Worm (Caenorhabditis elegans): ENCODE results near the gene B0334.20.

B0334.20 gene

ce11 chrII:11455140-11455539 lies 45.1 kb downstream of the B0334.20 start:
- TF ChIP-seq ceh-22 (tag; optimal IDR thresholded peaks at IDR 0.05) (no peak), unc-86 (tag; optimal IDR thresholded peaks at IDR 0.05) (no peak), odd-2 (tag; optimal IDR thresholded peaks at IDR 0.05) (no peak), C08G9.2 (tag; optimal IDR thresholded peaks at IDR 0.05) (no peak), unc-42 (tag; optimal IDR thresholded peaks at IDR 0.05) (no peak), eyg-1 (tag; optimal IDR thresholded peaks at IDR 0.05) (no peak), ets-4 (tag; optimal IDR thresholded peaks at IDR 0.05) (no peak), ceh-48 (tag; optimal IDR thresholded peaks at IDR 0.05) (no peak), sox-4 (tag; optimal IDR thresholded peaks at IDR 0.05) (no peak), K02D7.2 (tag; optimal IDR thresholded peaks at IDR 0.05) (no peak), tbx-7 (tag; optimal IDR thresholded peaks at IDR 0.05) (no peak), nhr-11 (tag; optimal IDR thresholded peaks at IDR 0.05) (no peak), pqm-1 (tag; optimal IDR thresholded peaks at IDR 0.05) (no peak), ceh-34 (tag; optimal IDR thresholded peaks at IDR 0.05) (no peak), ceh-31 (tag; optimal IDR thresholded peaks at IDR 0.05) (no peak), pag-3 (tag; optimal IDR thresholded peaks at IDR 0.05; ENCODE audit: borderline replicate concordance) (no peak), syd-9 (tag; optimal IDR thresholded peaks at IDR 0.05) (no peak), unc-3 (GFP tag; conservative IDR thresholded peaks at IDR 0.05) (no peak), unc-3 (tag; optimal IDR thresholded peaks at IDR 0.05) (no peak)

- TF ChIP-seq tbx-2 (tag; optimal IDR thresholded peaks at IDR 0.05) (no peak), ztf-16 (tag; optimal IDR thresholded peaks at IDR 0.05) (no peak), ama-1 (optimal IDR thresholded peaks at IDR 0.05) (no peak), fax-1 (tag; optimal IDR thresholded peaks at IDR 0.05) (no peak), ceh-19 (GFP tag; optimal IDR thresholded peaks at IDR 0.05) (no peak), tbx-7 (tag; optimal IDR thresholded peaks at IDR 0.05) (no peak), lim-6 (tag; optimal IDR thresholded peaks at IDR 0.05) (no peak), ceh-22 (tag; optimal IDR thresholded peaks at IDR 0.05) (no peak), pag-3 (tag; optimal IDR thresholded peaks at IDR 0.05; ENCODE audit: borderline replicate concordance) (no peak), lin-11 (tag; optimal IDR thresholded peaks at IDR 0.05) (no peak), odd-2 (tag; optimal IDR thresholded peaks at IDR 0.05) (no peak), mec-3 (tag; optimal IDR thresholded peaks at IDR 0.05; ENCODE audit: borderline replicate concordance) (no peak), pax-1 (tag; optimal IDR thresholded peaks at IDR 0.05) (no peak), Y22D7AL.16 (tag; optimal IDR thresholded peaks at IDR 0.05) (no peak)
These were observed 46.6 kb downstream of the B0334.20 start for ce11 chrII:11453639-11454038.

ce11 chrII:11453025-11453424 lies 47.2 kb downstream of the B0334.20 start, which contains the start of gene rsp-1:
Gene rsp-1 (plus strand): TSS chrII:11453362.
- peak; percentile 48 for TF ChIP-seq ceh-14 (tag; optimal IDR thresholded peaks at IDR 0.05)
- TF ChIP-seq hlh-15 (tag; optimal IDR thresholded peaks at IDR 0.05): no peak
- no peak for TF ChIP-seq hlh-13 (GFP tag; optimal IDR thresholded peaks at IDR 0.05)
- TF ChIP-seq mec-3 (tag; optimal IDR thresholded peaks at IDR 0.05; ENCODE audit: borderline replicate concordance): no peak
- peak; percentile 37 for TF ChIP-seq Y22D7AL.16 (tag; optimal IDR thresholded peaks at IDR 0.05)
- no peak for TF ChIP-seq pqm-1 (tag; optimal IDR thresholded peaks at IDR 0.05)
- TF ChIP-seq pag-3 (tag; optimal IDR thresholded peaks at IDR 0.05; ENCODE audit: borderline replicate concordance): peak; percentile 42
- TF ChIP-seq hlh-6 (tag; optimal IDR thresholded peaks at IDR 0.05): no peak
- no peak for TF ChIP-seq ceh-45 (GFP tag; IDR thresholded peaks at IDR 0.05)
- peak; percentile 38 for TF ChIP-seq fax-1 (tag; optimal IDR thresholded peaks at IDR 0.05)
- TF ChIP-seq ztf-16 (tag; optimal IDR thresholded peaks at IDR 0.05): peak; percentile 55
- no peak for TF ChIP-seq ceh-24 (tag; optimal IDR thresholded peaks at IDR 0.05)
- TF ChIP-seq ceh-2 (tag; optimal IDR thresholded peaks at IDR 0.05): peak; percentile 43
- TF ChIP-seq pha-4 (tag; optimal IDR thresholded peaks at IDR 0.05): no peak
- no peak for TF ChIP-seq ttx-3 (tag; optimal IDR thresholded peaks at IDR 0.05)
- TF ChIP-seq elt-4 (tag; optimal IDR thresholded peaks at IDR 0.05): no peak
- TF ChIP-seq syd-9 (tag; optimal IDR thresholded peaks at IDR 0.05): peak; percentile 45
- TF ChIP-seq ceh-30 (tag; optimal IDR thresholded peaks at IDR 0.05): peak; percentile 47
- peak; percentile 19 for TF ChIP-seq sox-4 (tag; optimal IDR thresholded peaks at IDR 0.05)
- peak; percentile 19 for TF ChIP-seq C08G9.2 (tag; optimal IDR thresholded peaks at IDR 0.05)
- TF ChIP-seq K09A11.1 (tag; optimal IDR thresholded peaks at IDR 0.05; ENCODE audit: insufficient read depth): peak; percentile 11
- no peak for TF ChIP-seq ahr-1 (tag; optimal IDR thresholded peaks at IDR 0.05)
- no peak for TF ChIP-seq hlh-8 (tag; optimal IDR thresholded peaks at IDR 0.05)
- no peak for TF ChIP-seq eyg-1 (tag; optimal IDR thresholded peaks at IDR 0.05)
- no peak for TF ChIP-seq sox-2 (GFP tag; IDR thresholded peaks at IDR 0.05)
- TF ChIP-seq rnt-1 (tag; optimal IDR thresholded peaks at IDR 0.05): peak; percentile 71
- TF ChIP-seq nhr-232 (tag; optimal IDR thresholded peaks at IDR 0.05): no peak
- TF ChIP-seq che-1 (tag; optimal IDR thresholded peaks at IDR 0.05): peak; percentile 6
- peak; percentile 13 for TF ChIP-seq fkh-10 (GFP tag; optimal IDR thresholded peaks at IDR 0.05)
- TF ChIP-seq lim-6 (tag; optimal IDR thresholded peaks at IDR 0.05): peak; percentile 55
- TF ChIP-seq elt-2 (tag; optimal IDR thresholded peaks at IDR 0.05): peak; percentile 51
- peak; percentile 34 for TF ChIP-seq unc-55 (GFP tag; optimal IDR thresholded peaks at IDR 0.05)
